Fruit fly (Drosophila melanogaster) whole organism, embryonic: ENCODE measurements around the gene Pka-C3.

ENCODE experiments used
- Asciz ChIP-seq: fragments of 200-800 bp; sonication (Bioruptor generic); optimal IDR thresholded peaks from 2 replicates; lab custom pipeline; 2017; ENCODE audit warnings: missing biosample characterization, mild to moderate bottlenecking, missing genetic modification characterization, missing genetic modification reagents
- B-H1 ChIP-seq: fragments of 200-800 bp; sonication (Bioruptor generic); IDR thresholded peaks from 3 replicates; pipeline ENCODE4 v1.3.6; 2022; ENCODE audit warnings: missing biosample characterization, missing genetic modification characterization
- CG10147 ChIP-seq: fragments of 200-800 bp; sonication (Bioruptor generic); optimal IDR thresholded peaks from 2 replicates; lab custom pipeline; 2019; ENCODE audit warnings: missing biosample characterization, mild to moderate bottlenecking, missing genetic modification characterization, moderate library complexity
- CG10321 ChIP-seq: fragments of 200-800 bp; sonication (Bioruptor generic); IDR thresholded peaks from 2 replicates; pipeline ENCODE4 v1.3.6; 2022; ENCODE audit warnings: missing biosample characterization, missing genetic modification characterization
- CG10565 ChIP-seq: fragments of 200-800 bp; sonication (Bioruptor generic); optimal IDR thresholded peaks from 3 replicates; lab custom pipeline; 2016; ENCODE audit warnings: missing biosample characterization, mild to moderate bottlenecking, missing genetic modification characterization
- CG11093 ChIP-seq: fragments of 200-800 bp; sonication (Bioruptor generic); IDR thresholded peaks from 3 replicates; pipeline ENCODE4 v1.3.6; 2022; ENCODE audit warnings: missing biosample characterization, missing genetic modification characterization
- CG11504 ChIP-seq: fragments of 200-800 bp; sonication (Bioruptor generic); optimal IDR thresholded peaks from 3 replicates; lab custom pipeline; 2019; ENCODE audit warnings: missing biosample characterization, mild to moderate bottlenecking, missing genetic modification characterization, moderate library complexity
- CG1233 ChIP-seq: fragments of 200-800 bp; sonication (Bioruptor generic); optimal IDR thresholded peaks from 4 replicates; lab custom pipeline; 2018; ENCODE audit warnings: missing biosample characterization, mild to moderate bottlenecking, missing genetic modification characterization
- CG14014 ChIP-seq: fragments of 200-800 bp; sonication (Bioruptor generic); IDR thresholded peaks from 2 replicates; pipeline ENCODE4 v1.3.6; 2022; ENCODE audit warnings: missing biosample characterization, missing genetic modification characterization
- CG17361 ChIP-seq: fragments of 200-800 bp; sonication (Bioruptor generic); IDR thresholded peaks from 3 replicates; pipeline ENCODE4 v1.3.6; 2022; ENCODE audit warnings: missing biosample characterization, missing genetic modification characterization
- CG17385 ChIP-seq: fragments of 200-800 bp; sonication (Bioruptor generic); optimal IDR thresholded peaks from 3 replicates; lab custom pipeline; 2018; ENCODE audit warnings: missing biosample characterization, mild to moderate bottlenecking, missing genetic modification characterization
- CG2875 ChIP-seq: fragments of 200-800 bp; sonication (Bioruptor generic); optimal IDR thresholded peaks from 2 replicates; lab custom pipeline; 2017; ENCODE audit warnings: missing biosample characterization, mild to moderate bottlenecking, missing genetic modification characterization, missing genetic modification reagents
- CG3065 ChIP-seq: fragments of 200-800 bp; sonication (Bioruptor generic); optimal IDR thresholded peaks from 2 replicates; lab custom pipeline; 2016; ENCODE audit warnings: missing biosample characterization, missing genetic modification characterization
- CG3726 ChIP-seq: fragments of 200-800 bp; sonication (Bioruptor generic); IDR thresholded peaks from 3 replicates; pipeline ENCODE4, ENCODE4 v1.3.6; 2022; ENCODE audit warnings: missing biosample characterization, missing genetic modification characterization
- CG5953 ChIP-seq: fragments of 200-800 bp; sonication (Bioruptor generic); IDR thresholded peaks from 2 replicates; pipeline ENCODE4 v1.3.6; 2022; ENCODE audit warnings: missing biosample characterization, missing genetic modification characterization
- CG6791 ChIP-seq: fragments of 200-800 bp; sonication (Bioruptor generic); IDR thresholded peaks from 3 replicates; pipeline ENCODE4 v1.3.6; 2022; ENCODE audit warnings: missing biosample characterization, missing genetic modification characterization; ENCODE audit not compliant: partially characterized antibody
- CG7963 ChIP-seq: fragments of 200-800 bp; sonication (Bioruptor generic); IDR thresholded peaks from 3 replicates; pipeline ENCODE4 v1.3.6; 2022; ENCODE audit warnings: missing biosample characterization, missing genetic modification characterization; ENCODE audit not compliant: partially characterized antibody
- CG9797 ChIP-seq: fragments of 200-800 bp; sonication (Bioruptor generic); optimal IDR thresholded peaks from 3 replicates; lab custom pipeline; 2018; ENCODE audit warnings: missing biosample characterization, mild to moderate bottlenecking, missing genetic modification characterization
- D ChIP-seq, 2 experiments: fragments of 200-800 bp in 1 of 2; fragments of >200 bp in 1 of 2; sonication (Bioruptor generic) in 1 of 2; optimal IDR thresholded peaks; 2 replicates in 1 of 2; 3 replicates in 1 of 2; lab custom pipeline; 2017; ENCODE audit warnings: mild to moderate bottlenecking in 1 of 2, missing biosample characterization in 1 of 2, missing genetic modification characterization in 1 of 2, missing genetic modification reagents in 1 of 2
- Dek ChIP-seq: fragments of 200-800 bp; sonication (Bioruptor generic); optimal IDR thresholded peaks from 3 replicates; lab custom pipeline; 2019; ENCODE audit warnings: missing biosample characterization, mild to moderate bottlenecking, missing genetic modification characterization, moderate library complexity
- Fer3 ChIP-seq: fragments of 200-800 bp; sonication (Bioruptor generic); optimal IDR thresholded peaks from 2 replicates; lab custom pipeline; 2018; ENCODE audit warnings: missing biosample characterization, mild to moderate bottlenecking, missing genetic modification characterization, moderate library complexity
- MBD-R2 ChIP-seq: fragments of 200-800 bp; sonication (Bioruptor generic); IDR thresholded peaks from 2 replicates; pipeline ENCODE4 v1.3.6; 2022; ENCODE audit warnings: missing biosample characterization, missing genetic modification characterization
- Meics ChIP-seq: fragments of 200-800 bp; sonication (Bioruptor generic); optimal IDR thresholded peaks from 2 replicates; lab custom pipeline; 2017; ENCODE audit warnings: missing biosample characterization, mild to moderate bottlenecking, missing genetic modification characterization
- Pdp1 ChIP-seq, 2 experiments: fragments of 200-800 bp; sonication (Bioruptor generic); optimal IDR thresholded peaks; 3 replicates each; lab custom pipeline; 2016; ENCODE audit warnings: missing biosample characterization in 2 of 2, missing genetic modification characterization in 2 of 2, mild to moderate bottlenecking in 1 of 2, moderate library complexity in 1 of 2
- Rx ChIP-seq: fragments of 200-800 bp; sonication (Bioruptor generic); IDR thresholded peaks from 2 replicates; pipeline ENCODE4 v1.3.6; 2022; ENCODE audit warnings: missing biosample characterization, missing genetic modification characterization
- Stat92E ChIP-seq, 3 experiments: fragments of >200 bp in 2 of 3; fragments of 200-800 bp in 1 of 3; sonication (Bioruptor generic) in 1 of 3; optimal IDR thresholded peaks; 2 replicates each; lab custom pipeline; 2017 to 2019; ENCODE audit warnings: missing biosample characterization in 3 of 3, missing genetic modification characterization in 3 of 3, mild to moderate bottlenecking in 1 of 3, moderate library complexity in 1 of 3
- Trl ChIP-seq, 3 experiments: fragments of >200 bp in 2 of 3; fragments of 200-800 bp in 1 of 3; sonication (Bioruptor generic) in 1 of 3; optimal IDR thresholded peaks; 2 replicates in 1 of 3; 3 replicates in 2 of 3; lab custom pipeline; 2016 to 2017; ENCODE audit warnings: missing biosample characterization in 1 of 3, missing genetic modification characterization in 1 of 3
- Xrp1 ChIP-seq: fragments of 200-800 bp; sonication (Bioruptor generic); IDR thresholded peaks from 2 replicates; pipeline ENCODE4 v1.3.6; 2022; ENCODE audit warnings: missing biosample characterization, missing genetic modification characterization
- YL-1 ChIP-seq: fragments of 200-800 bp; sonication (Bioruptor generic); optimal IDR thresholded peaks from 3 replicates; lab custom pipeline; 2017; ENCODE audit warnings: missing biosample characterization, mild to moderate bottlenecking, missing genetic modification characterization
- dimm ChIP-seq: fragments of 200-800 bp; sonication (Bioruptor generic); IDR thresholded peaks from 2 replicates; pipeline ENCODE4 v1.3.6; 2022; ENCODE audit warnings: missing biosample characterization, missing genetic modification characterization
- dm ChIP-seq: fragments of 200-800 bp; sonication (Bioruptor generic); optimal IDR thresholded peaks from 3 replicates; lab custom pipeline; 2016; ENCODE audit warnings: missing biosample characterization, missing genetic modification characterization
- dysf ChIP-seq: fragments of 200-800 bp; sonication (Bioruptor generic); IDR thresholded peaks from 3 replicates; pipeline ENCODE4 v1.3.6; 2022; ENCODE audit warnings: missing biosample characterization, missing genetic modification characterization
- fd64A ChIP-seq: fragments of 200-800 bp; sonication (Bioruptor generic); optimal IDR thresholded peaks from 3 replicates; lab custom pipeline; 2018; ENCODE audit warnings: missing biosample characterization, mild to moderate bottlenecking, missing genetic modification characterization
- fd96Cb ChIP-seq: fragments of 200-800 bp; sonication (Bioruptor generic); optimal IDR thresholded peaks from 2 replicates; lab custom pipeline; 2018; ENCODE audit warnings: missing biosample characterization, mild to moderate bottlenecking, missing genetic modification characterization, moderate library complexity
- fru ChIP-seq: fragments of >200 bp; optimal IDR thresholded peaks from 2 replicates; lab custom pipeline; 2017
- ftz-f1 ChIP-seq: fragments of 200-800 bp; sonication (Bioruptor generic); optimal IDR thresholded peaks from 2 replicates; lab custom pipeline; 2016; ENCODE audit warnings: missing biosample characterization, missing genetic modification characterization
- gsb ChIP-seq: fragments of 200-800 bp; sonication (Bioruptor generic); IDR thresholded peaks from 2 replicates; pipeline ENCODE4 v1.3.6; 2022; ENCODE audit warnings: missing biosample characterization, missing genetic modification characterization
- ham ChIP-seq: fragments of 200-800 bp; sonication (Bioruptor generic); IDR thresholded peaks from 2 replicates; pipeline ENCODE4 v1.3.6; 2022; ENCODE audit warnings: missing biosample characterization, missing genetic modification characterization
- hbn ChIP-seq: fragments of 200-800 bp; sonication (Bioruptor generic); IDR thresholded peaks from 2 replicates; pipeline ENCODE4 v1.3.6; 2022; ENCODE audit warnings: missing biosample characterization, missing genetic modification characterization; ENCODE audit not compliant: partially characterized antibody
- insv ChIP-seq, 2 experiments: fragments of 200-800 bp; sonication (Bioruptor generic); optimal IDR thresholded peaks; 3 replicates each; lab custom pipeline; 2016 to 2018; ENCODE audit warnings: missing biosample characterization in 2 of 2, missing genetic modification characterization in 2 of 2
- jing ChIP-seq: fragments of 200-800 bp; sonication (Bioruptor generic); optimal IDR thresholded peaks from 2 replicates; lab custom pipeline; 2018; ENCODE audit warnings: missing biosample characterization, mild to moderate bottlenecking, missing genetic modification characterization
- kni ChIP-seq: fragments of 200-800 bp; sonication (Bioruptor generic); optimal IDR thresholded peaks from 3 replicates; lab custom pipeline; 2017; ENCODE audit warnings: mild to moderate bottlenecking, missing biosample characterization, missing genetic modification reagents, missing genetic modification characterization
- nau ChIP-seq: fragments of 200-800 bp; sonication (Bioruptor generic); optimal IDR thresholded peaks from 3 replicates; lab custom pipeline; 2017; ENCODE audit warnings: missing biosample characterization, mild to moderate bottlenecking, missing genetic modification characterization, missing genetic modification reagents
- odd ChIP-seq: fragments of 200-800 bp; sonication (Bioruptor generic); optimal IDR thresholded peaks from 2 replicates; lab custom pipeline; 2017; ENCODE audit warnings: missing biosample characterization, mild to moderate bottlenecking, missing genetic modification characterization
- schlank ChIP-seq: fragments of 200-800 bp; sonication (Bioruptor generic); optimal IDR thresholded peaks from 2 replicates; lab custom pipeline; 2018; ENCODE audit warnings: missing biosample characterization, mild to moderate bottlenecking, missing genetic modification characterization
- sob ChIP-seq: fragments of 200-800 bp; sonication (Bioruptor generic); IDR thresholded peaks from 2 replicates; pipeline ENCODE4 v1.3.6; 2022; ENCODE audit warnings: missing biosample characterization, missing genetic modification characterization
- ssp ChIP-seq: fragments of 200-800 bp; sonication (Bioruptor generic); IDR thresholded peaks from 2 replicates; pipeline ENCODE4 v1.3.6; 2022; ENCODE audit warnings: missing biosample characterization, missing genetic modification characterization
- sug ChIP-seq: fragments of 200-800 bp; optimal IDR thresholded peaks from 2 replicates; lab custom pipeline; 2019; ENCODE audit warnings: missing biosample characterization, mild to moderate bottlenecking, missing genetic modification characterization, moderate library complexity
- tx ChIP-seq: fragments of 200-800 bp; sonication (Bioruptor generic); optimal IDR thresholded peaks from 2 replicates; lab custom pipeline; 2016; ENCODE audit warnings: missing biosample characterization, missing genetic modification characterization

The Pka-C3 gene

DNA sequence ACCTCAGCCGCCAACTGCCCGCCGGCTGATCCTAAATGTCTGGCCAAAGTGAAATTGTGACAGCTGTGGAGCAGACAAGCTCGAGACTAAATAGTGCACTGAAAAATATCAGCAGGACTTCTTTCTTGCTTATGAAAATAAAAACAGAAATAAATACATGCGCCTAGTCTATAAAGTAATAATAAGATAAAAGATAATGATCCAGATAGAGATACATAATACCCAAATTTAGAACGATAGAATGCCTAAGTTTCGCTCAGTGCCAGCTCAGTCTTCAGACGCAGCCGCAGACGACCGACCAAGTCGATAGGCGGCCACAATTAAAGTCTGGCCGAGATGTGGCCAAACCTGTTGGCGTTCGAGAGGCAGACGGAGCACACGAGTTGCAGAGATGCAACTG, 13.8 kb downstream of the Pka-C3 start (continued):
- no peak for TF ChIP-seq MBD-R2 (GFP tag; lab: Robert Waterston, UW)
- no peak for TF ChIP-seq CG6791 (GFP tag; lab: Robert Waterston, UW)
- TF ChIP-seq CG7963 (GFP tag; lab: Robert Waterston, UW): no peak
- TF ChIP-seq CG9797 (GFP tag; lab: Kevin White, UChicago): no peak
- TF ChIP-seq CG5953 (GFP tag; lab: Robert Waterston, UW): peak; percentile 81
- TF ChIP-seq fd96Cb (tag; lab: Kevin White, UChicago): peak; percentile 73
- peak; percentile 79 for TF ChIP-seq dysf (GFP tag; lab: Robert Waterston, UW)
- TF ChIP-seq jing (GFP tag; lab: Kevin White, UChicago): peak; percentile 28
- peak; percentile 74 for TF ChIP-seq Xrp1
- TF ChIP-seq ftz-f1 (GFP tag; lab: Kevin White, UChicago): no peak
- TF ChIP-seq ham (GFP tag; lab: Robert Waterston, UW): no peak
- no peak for TF ChIP-seq kni (GFP tag; lab: Kevin White, UChicago)
- peak; percentile 62; the same call in 2 of the 3 replicates for TF ChIP-seq CG3726 (GFP tag; lab: Robert Waterston, UW)
- no peak for TF ChIP-seq D (optimal IDR thresholded peaks at IDR 0.05; lab: Kevin White, UChicago)
- TF ChIP-seq D (GFP tag; optimal IDR thresholded peaks at IDR 0.05; lab: Kevin White, UChicago): peak; percentile 65
- TF ChIP-seq fru (lab: Kevin White, UChicago): no peak
- TF ChIP-seq Asciz (GFP tag; lab: Kevin White, UChicago): peak; percentile 34
- no peak for TF ChIP-seq Trl (optimal IDR thresholded peaks at IDR 0.05; lab: Kevin White, UChicago)
- TF ChIP-seq Trl (GFP tag; optimal IDR thresholded peaks at IDR 0.05; lab: Kevin White, UChicago): no peak
- no peak for TF ChIP-seq insv (GFP tag; optimal IDR thresholded peaks at IDR 0.05; lab: Kevin White, UChicago)
- no peak for TF ChIP-seq CG3065 (GFP tag; lab: Kevin White, UChicago)
- TF ChIP-seq Dek (tag; lab: Kevin White, UChicago): no peak
- TF ChIP-seq odd: peak; percentile 25
- no peak for TF ChIP-seq tx
- TF ChIP-seq CG10565 (GFP tag; lab: Kevin White, UChicago): no peak
- TF ChIP-seq Rx (GFP tag; lab: Robert Waterston, UW): peak; percentile 16; the same call in 1 of the 2 replicates
- peak; percentile 11 for TF ChIP-seq Fer3 (tag; lab: Kevin White, UChicago)
- TF ChIP-seq dimm (GFP tag; lab: Robert Waterston, UW): peak; percentile 63
- TF ChIP-seq CG14014 (GFP tag; lab: Robert Waterston, UW): peak; percentile 49; the same call in 1 of the 2 replicates
- no peak for TF ChIP-seq dm (GFP tag; lab: Kevin White, UChicago)
- peak; percentile 74 for TF ChIP-seq CG17361 (GFP tag; lab: Robert Waterston, UW)
- no peak for TF ChIP-seq hbn (GFP tag; lab: Robert Waterston, UW)
- TF ChIP-seq sug (tag; lab: Kevin White, UChicago): peak; percentile 6
- no peak for TF ChIP-seq sob (GFP tag; lab: Robert Waterston, UW)
- TF ChIP-seq gsb (GFP tag; lab: Robert Waterston, UW): 0 out of 2 replicates have a peak, but pooled peaks have one; percentile 35
- TF ChIP-seq CG17385 (GFP tag; lab: Kevin White, UChicago): peak; percentile 65
- TF ChIP-seq Meics (GFP tag; lab: Kevin White, UChicago): peak; percentile 0
- peak; percentile 27 to 49 for TF ChIP-seq Pdp1 (GFP tag; optimal IDR thresholded peaks at IDR 0.05; lab: Kevin White, UChicago)
- TF ChIP-seq YL-1 (GFP tag; lab: Kevin White, UChicago): no peak
- TF ChIP-seq CG10147 (GFP tag; lab: Kevin White, UChicago): no peak
- no peak for TF ChIP-seq CG10321 (GFP tag; lab: Robert Waterston, UW)
- 0 out of 2 replicates have a peak, but pooled peaks have one; percentile 48 for TF ChIP-seq ssp (GFP tag; lab: Robert Waterston, UW)
- peak; percentile 55; the same call in 2 of the 3 replicates for TF ChIP-seq CG11093 (GFP tag; lab: Robert Waterston, UW)
- TF ChIP-seq CG2875: peak; percentile 72
- TF ChIP-seq CG11504 (tag; lab: Kevin White, UChicago): peak; percentile 76
- TF ChIP-seq Stat92E (GFP tag; optimal IDR thresholded peaks at IDR 0.05; lab: Kevin White, UChicago): no peak
- TF ChIP-seq schlank (tag; lab: Kevin White, UChicago): no peak
- no peak for TF ChIP-seq fd64A (GFP tag; lab: Kevin White, UChicago)
- TF ChIP-seq CG1233 (GFP tag; lab: Kevin White, UChicago): no peak
- peak; percentile 53 for TF ChIP-seq nau (GFP tag; lab: Kevin White, UChicago)
- TF ChIP-seq B-H1 (GFP tag; lab: Robert Waterston, UW): peak; percentile 35; the same call in 2 of the 3 replicates
